Fruit fly (Drosophila melanogaster) whole organism, embryonic: ENCODE results near the gene CG11672.

Experiments
- Ada2b ChIP-seq: fragments of 200-800 bp; sonication (Bioruptor generic); IDR thresholded peaks from 2 replicates; pipeline ENCODE4 v1.3.6; 2022; ENCODE audit warnings: missing biosample characterization, missing genetic modification characterization
- Bteb2 ChIP-seq: fragments of 200-800 bp; sonication (Bioruptor generic); optimal IDR thresholded peaks from 2 replicates; lab custom pipeline; 2016; ENCODE audit warnings: missing biosample characterization, missing genetic modification characterization
- C15 ChIP-seq: fragments of 200-800 bp; sonication (Bioruptor generic); IDR thresholded peaks from 3 replicates; pipeline ENCODE4 v1.3.6; 2022; ENCODE audit warnings: missing biosample characterization, missing genetic modification characterization
- CG11093 ChIP-seq: fragments of 200-800 bp; sonication (Bioruptor generic); IDR thresholded peaks from 3 replicates; pipeline ENCODE4 v1.3.6; 2022; ENCODE audit warnings: missing biosample characterization, missing genetic modification characterization
- CG14710 ChIP-seq: fragments of 200-800 bp; sonication (Bioruptor generic); optimal IDR thresholded peaks from 3 replicates; lab custom pipeline; 2019; ENCODE audit warnings: missing biosample characterization, mild to moderate bottlenecking, missing genetic modification characterization, moderate library complexity
- CG18262 ChIP-seq: fragments of 200-800 bp; optimal IDR thresholded peaks from 3 replicates; lab custom pipeline; 2019; ENCODE audit warnings: missing biosample characterization, mild to moderate bottlenecking, missing genetic modification characterization, moderate library complexity
- CG1832 ChIP-seq: fragments of 200-800 bp; sonication (Bioruptor generic); optimal IDR thresholded peaks from 2 replicates; lab custom pipeline; 2017; ENCODE audit warnings: missing biosample characterization, mild to moderate bottlenecking, missing genetic modification characterization, inconsistent platforms
- CG18476 ChIP-seq: fragments of 200-800 bp; sonication (Bioruptor generic); optimal IDR thresholded peaks from 2 replicates; lab custom pipeline; 2016; ENCODE audit warnings: missing biosample characterization, mild to moderate bottlenecking, missing genetic modification characterization
- CG2889 ChIP-seq: fragments of 200-800 bp; sonication (Bioruptor generic); IDR thresholded peaks from 3 replicates; pipeline ENCODE4 v1.3.6; 2022; ENCODE audit warnings: missing biosample characterization, missing genetic modification characterization
- CG42726 ChIP-seq: fragments of 200-800 bp; sonication (Bioruptor generic); IDR thresholded peaks from 2 replicates; pipeline ENCODE4 v1.3.6; 2022; ENCODE audit warnings: missing biosample characterization, missing genetic modification characterization; ENCODE audit not compliant: partially characterized antibody
- CG4730 ChIP-seq: fragments of 200-800 bp; sonication (Bioruptor generic); IDR thresholded peaks from 2 replicates; pipeline ENCODE4 v1.3.6; 2022; ENCODE audit warnings: missing biosample characterization, missing genetic modification characterization
- CG4854 ChIP-seq: fragments of 200-800 bp; sonication (Bioruptor generic); optimal IDR thresholded peaks from 2 replicates; lab custom pipeline; 2016; ENCODE audit warnings: missing biosample characterization, missing genetic modification characterization, inconsistent platforms
- CG6683 ChIP-seq: fragments of 200-800 bp; sonication (Bioruptor generic); optimal IDR thresholded peaks from 2 replicates; lab custom pipeline; 2017; ENCODE audit warnings: missing biosample characterization, mild to moderate bottlenecking, missing genetic modification characterization, missing genetic modification reagents
- CG6765 ChIP-seq: fragments of 200-800 bp; sonication (Bioruptor generic); optimal IDR thresholded peaks from 3 replicates; lab custom pipeline; 2017; ENCODE audit warnings: missing biosample characterization, mild to moderate bottlenecking, missing genetic modification characterization
- CG6854 ChIP-seq: fragments of 200-800 bp; sonication (Bioruptor generic); optimal IDR thresholded peaks from 3 replicates; lab custom pipeline; 2017; ENCODE audit warnings: missing biosample characterization, mild to moderate bottlenecking, missing genetic modification characterization
- CG7357 ChIP-seq: fragments of 200-800 bp; sonication (Bioruptor generic); IDR thresholded peaks from 3 replicates; pipeline ENCODE4 v1.3.6; 2022; ENCODE audit warnings: missing biosample characterization, missing genetic modification characterization
- CG7839 ChIP-seq: fragments of 200-800 bp; sonication (Bioruptor generic); optimal IDR thresholded peaks from 3 replicates; lab custom pipeline; 2018; ENCODE audit warnings: missing biosample characterization, mild to moderate bottlenecking, missing genetic modification characterization, moderate library complexity
- CG8089 ChIP-seq: fragments of 200-800 bp; sonication (Bioruptor generic); optimal IDR thresholded peaks from 3 replicates; lab custom pipeline; 2016; ENCODE audit warnings: missing biosample characterization, missing genetic modification characterization
- CG8290 ChIP-seq, 3 experiments: fragments of 200-800 bp; sonication (Bioruptor generic); optimal IDR thresholded peaks; 2 replicates each; lab custom pipeline; 2016 to 2019; ENCODE audit warnings: missing biosample characterization in 3 of 3, missing genetic modification characterization in 3 of 3, mild to moderate bottlenecking in 2 of 3, moderate library complexity in 1 of 3
- CG9437 ChIP-seq: fragments of 200-800 bp; sonication (Bioruptor generic); optimal IDR thresholded peaks from 2 replicates; lab custom pipeline; 2018; ENCODE audit warnings: missing biosample characterization, mild to moderate bottlenecking, missing genetic modification characterization
- Camta ChIP-seq: fragments of 200-800 bp; sonication (Bioruptor generic); optimal IDR thresholded peaks from 2 replicates; lab custom pipeline; 2016; ENCODE audit warnings: missing biosample characterization, missing genetic modification characterization
- Dbx ChIP-seq: fragments of 200-800 bp; sonication (Bioruptor generic); IDR thresholded peaks from 3 replicates; pipeline ENCODE4 v1.3.6; 2022; ENCODE audit warnings: missing biosample characterization, missing genetic modification characterization
- Dek ChIP-seq: fragments of 200-800 bp; sonication (Bioruptor generic); optimal IDR thresholded peaks from 3 replicates; lab custom pipeline; 2019; ENCODE audit warnings: missing biosample characterization, mild to moderate bottlenecking, missing genetic modification characterization, moderate library complexity
- Dp ChIP-seq: fragments of 200-800 bp; sonication (Bioruptor generic); optimal IDR thresholded peaks from 2 replicates; lab custom pipeline; 2018; ENCODE audit warnings: missing biosample characterization, mild to moderate bottlenecking, missing genetic modification characterization, moderate library complexity
- E2f2 ChIP-seq: fragments of 200-800 bp; sonication (Bioruptor generic); IDR thresholded peaks from 2 replicates; pipeline ENCODE4 v1.3.6; 2022; ENCODE audit warnings: missing biosample characterization, missing genetic modification characterization
- HLH4C ChIP-seq: fragments of 200-800 bp; sonication (Bioruptor generic); IDR thresholded peaks from 3 replicates; pipeline ENCODE4 v1.3.6; 2022; ENCODE audit warnings: missing biosample characterization, missing genetic modification characterization; ENCODE audit not compliant: partially characterized antibody
- HmgZ ChIP-seq: fragments of 200-800 bp; sonication (Bioruptor generic); optimal IDR thresholded peaks from 2 replicates; lab custom pipeline; 2018; ENCODE audit warnings: missing biosample characterization, mild to moderate bottlenecking, missing genetic modification characterization
- Spps ChIP-seq: fragments of 200-800 bp; sonication (Bioruptor generic); optimal IDR thresholded peaks from 2 replicates; lab custom pipeline; 2018; ENCODE audit warnings: missing biosample characterization, mild to moderate bottlenecking, missing genetic modification characterization
- Vsx1 ChIP-seq: fragments of 200-800 bp; sonication (Bioruptor generic); optimal IDR thresholded peaks from 2 replicates; lab custom pipeline; 2017; ENCODE audit warnings: missing biosample characterization, mild to moderate bottlenecking, missing genetic modification characterization, missing genetic modification reagents
- amos ChIP-seq: fragments of 200-800 bp; sonication (Bioruptor generic); IDR thresholded peaks from 2 replicates; pipeline ENCODE4 v1.3.6; 2022; ENCODE audit warnings: missing biosample characterization, missing genetic modification characterization; ENCODE audit not compliant: partially characterized antibody
- bsh ChIP-seq, 2 experiments: fragments of 200-800 bp; sonication (Bioruptor generic); optimal IDR thresholded peaks; 2 replicates each; lab custom pipeline; 2017 to 2018; ENCODE audit warnings: mild to moderate bottlenecking in 2 of 2, missing biosample characterization in 2 of 2, missing genetic modification characterization in 2 of 2, moderate library complexity in 1 of 2
- cas ChIP-seq: fragments of 200-800 bp; sonication (Bioruptor generic); IDR thresholded peaks from 2 replicates; pipeline ENCODE4 v1.3.6; 2022; ENCODE audit warnings: missing biosample characterization, missing genetic modification characterization
- cg ChIP-seq: fragments of 200-800 bp; sonication (Bioruptor generic); optimal IDR thresholded peaks from 3 replicates; lab custom pipeline; 2019; ENCODE audit warnings: missing biosample characterization, mild to moderate bottlenecking, missing genetic modification characterization, moderate library complexity
- dati ChIP-seq: fragments of 200-800 bp; sonication (Bioruptor generic); IDR thresholded peaks from 2 replicates; pipeline ENCODE4 v1.3.6; 2022; ENCODE audit warnings: missing biosample characterization, missing genetic modification characterization
- dm ChIP-seq: fragments of 200-800 bp; sonication (Bioruptor generic); optimal IDR thresholded peaks from 3 replicates; lab custom pipeline; 2016; ENCODE audit warnings: missing biosample characterization, missing genetic modification characterization
- dysf ChIP-seq: fragments of 200-800 bp; sonication (Bioruptor generic); IDR thresholded peaks from 3 replicates; pipeline ENCODE4 v1.3.6; 2022; ENCODE audit warnings: missing biosample characterization, missing genetic modification characterization
- fd64A ChIP-seq: fragments of 200-800 bp; sonication (Bioruptor generic); optimal IDR thresholded peaks from 3 replicates; lab custom pipeline; 2018; ENCODE audit warnings: missing biosample characterization, mild to moderate bottlenecking, missing genetic modification characterization
- fu2 ChIP-seq: fragments of 200-800 bp; sonication (Bioruptor generic); optimal IDR thresholded peaks from 2 replicates; lab custom pipeline; 2016; ENCODE audit warnings: missing biosample characterization, missing genetic modification characterization
- grau ChIP-seq: fragments of 200-800 bp; optimal IDR thresholded peaks from 3 replicates; lab custom pipeline; 2019; ENCODE audit warnings: missing biosample characterization, mild to moderate bottlenecking, missing genetic modification characterization, moderate library complexity
- gsb-n ChIP-seq: fragments of 200-800 bp; sonication (Bioruptor generic); optimal IDR thresholded peaks from 3 replicates; lab custom pipeline; 2018; ENCODE audit warnings: missing biosample characterization, mild to moderate bottlenecking, missing genetic modification characterization
- her ChIP-seq: fragments of 200-800 bp; sonication (Bioruptor generic); optimal IDR thresholded peaks from 2 replicates; lab custom pipeline; 2016; ENCODE audit warnings: missing biosample characterization, missing genetic modification characterization
- stc ChIP-seq: fragments of 200-800 bp; sonication (Bioruptor generic); IDR thresholded peaks from 2 replicates; pipeline ENCODE4 v1.3.6; 2022; ENCODE audit warnings: missing biosample characterization, missing genetic modification characterization
- stwl ChIP-seq: fragments of 200-800 bp; sonication (Bioruptor generic); optimal IDR thresholded peaks from 3 replicates; lab custom pipeline; 2018; ENCODE audit warnings: missing biosample characterization, mild to moderate bottlenecking, missing genetic modification characterization, moderate library complexity
- tna ChIP-seq: fragments of 200-800 bp; sonication (Bioruptor generic); IDR thresholded peaks from 2 replicates; pipeline ENCODE4 v1.3.6; 2022; ENCODE audit warnings: missing biosample characterization, missing genetic modification characterization; ENCODE audit not compliant: partially characterized antibody
- toy ChIP-seq: fragments of 200-800 bp; sonication (Bioruptor generic); IDR thresholded peaks from 2 replicates; pipeline ENCODE4 v1.3.6; 2022; ENCODE audit warnings: missing biosample characterization, missing genetic modification characterization
- tx ChIP-seq: fragments of 200-800 bp; sonication (Bioruptor generic); optimal IDR thresholded peaks from 2 replicates; lab custom pipeline; 2016; ENCODE audit warnings: missing biosample characterization, missing genetic modification characterization
- vnd ChIP-seq: fragments of 200-800 bp; sonication (Bioruptor generic); IDR thresholded peaks from 3 replicates; pipeline ENCODE4 v1.3.6; 2022; ENCODE audit warnings: missing biosample characterization, missing genetic modification characterization; ENCODE audit not compliant: partially characterized antibody
- zf30C ChIP-seq: fragments of 200-800 bp; sonication (Bioruptor generic); optimal IDR thresholded peaks from 3 replicates; lab custom pipeline; 2018; ENCODE audit warnings: missing biosample characterization, mild to moderate bottlenecking, missing genetic modification characterization

Gene CG11672

DNA sequence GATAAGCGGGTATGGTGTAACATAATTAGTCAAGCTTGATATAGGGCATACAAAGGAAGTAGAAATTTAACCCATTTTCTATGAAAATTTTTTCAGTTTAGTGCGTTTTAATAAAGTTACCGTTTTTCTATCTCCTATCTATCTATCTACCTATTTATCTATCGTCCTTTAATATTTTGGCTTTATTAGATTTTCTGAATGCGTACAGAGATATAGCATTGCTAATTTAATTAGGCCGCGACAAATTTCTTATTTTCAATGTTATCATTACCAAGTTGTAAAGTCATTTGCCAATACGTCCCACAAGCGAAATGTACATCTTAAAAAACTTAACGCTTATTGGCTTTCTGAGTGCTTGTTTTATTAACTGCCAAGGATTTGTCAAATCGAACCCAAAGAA is 42.2 kb downstream of the CG11672 start, which contains the start of gene CG15864:
TSS of gene CG15864 (plus strand) at position 301 of the 400 bp plus-strand sequence.
- TF ChIP-seq Camta (GFP tag; lab: Kevin White, UChicago) (no peak), fu2 (no peak), Dbx (GFP tag; lab: Robert Waterston, UW) (no peak), Dek (tag; lab: Kevin White, UChicago) (no peak), cg (GFP tag; lab: Kevin White, UChicago) (no peak), cas (GFP tag; lab: Robert Waterston, UW) (no peak), tx (GFP tag; lab: Kevin White, UChicago) (no peak), CG6765 (no peak), fd64A (GFP tag; lab: Kevin White, UChicago) (no peak)
- TF ChIP-seq, all 482 proteins: peak for 0

DNA sequence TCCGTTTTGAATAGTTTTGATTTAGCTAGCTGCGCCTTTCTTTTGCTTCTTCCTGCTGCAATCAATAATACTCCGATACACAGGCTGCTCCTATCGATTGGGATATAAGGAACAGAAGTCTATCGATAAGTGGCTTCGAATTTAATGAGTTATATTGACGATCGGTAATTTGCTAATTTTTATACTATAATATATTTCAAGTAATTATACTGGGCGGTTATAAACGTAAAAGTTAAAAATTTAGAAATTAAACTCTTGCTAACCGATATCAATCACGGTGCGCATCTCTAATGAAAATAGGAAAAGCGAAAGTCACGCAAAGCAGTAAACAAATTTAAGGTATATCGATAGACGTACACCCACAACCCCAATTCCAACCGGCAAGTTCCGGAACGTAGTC is 46.7 kb downstream of the CG11672 start, which contains the start of the genes CG9636, CG18749 and CG33722:
TSS of gene CG9636 (minus strand) at position 73 of the 400 bp plus-strand sequence.
TSS of gene CG18749 (plus strand) at position 336 of the 400 bp plus-strand sequence.
TSS of gene CG33722 (plus strand) at position 336 of the 400 bp plus-strand sequence.
- peak; percentile 64 for TF ChIP-seq E2f2 (GFP tag; lab: Robert Waterston, UW)
- peak; percentile 87; the same call in 1 of the 2 replicates for TF ChIP-seq tna (GFP tag; lab: Robert Waterston, UW)
- TF ChIP-seq grau (tag; lab: Kevin White, UChicago) = peak; percentile 71
- peak; percentile 99 for TF ChIP-seq HLH4C (GFP tag; lab: Robert Waterston, UW)
- peak; percentile 44 for TF ChIP-seq CG6683
- peak; percentile 95 for TF ChIP-seq vnd (GFP tag; lab: Robert Waterston, UW)
- no peak for TF ChIP-seq toy
- peak; percentile 87 for TF ChIP-seq CG14710
- peak in 1 of 2 experiments; percentile 73 for TF ChIP-seq bsh (GFP tag; optimal IDR thresholded peaks at IDR 0.05; lab: Kevin White, UChicago)
- TF ChIP-seq zf30C (GFP tag; lab: Kevin White, UChicago) = no peak
- TF ChIP-seq CG9437 (GFP tag; lab: Kevin White, UChicago) = peak; percentile 76
- TF ChIP-seq CG8290 (GFP tag; optimal IDR thresholded peaks at IDR 0.05; lab: Kevin White, UChicago) = peak; percentile 77
- peak in 1 of 2 experiments; percentile 60 for TF ChIP-seq CG8290 (tag; optimal IDR thresholded peaks at IDR 0.05; lab: Kevin White, UChicago)
- peak; percentile 13 for TF ChIP-seq Bteb2
- peak; percentile 30 for TF ChIP-seq dm
- TF ChIP-seq Dp (GFP tag; lab: Kevin White, UChicago) = peak; percentile 48
- peak; percentile 88 for TF ChIP-seq amos (GFP tag; lab: Robert Waterston, UW)
- no peak for TF ChIP-seq CG8089 (GFP tag; lab: Kevin White, UChicago)
- TF ChIP-seq stc = 0 out of 2 replicates have a peak, but pooled peaks have one; percentile 46
- no peak for TF ChIP-seq CG2889 (GFP tag; lab: Robert Waterston, UW)
- TF ChIP-seq CG7357 (GFP tag; lab: Robert Waterston, UW) = peak; percentile 38; the same call in 1 of the 3 replicates
- peak; percentile 64 for TF ChIP-seq Spps (tag; lab: Kevin White, UChicago)
- peak; percentile 7 for TF ChIP-seq Vsx1
- no peak for TF ChIP-seq dati
- TF ChIP-seq dysf (GFP tag; lab: Robert Waterston, UW) = peak; percentile 53; the same call in 2 of the 3 replicates
- TF ChIP-seq CG18476 (GFP tag; lab: Kevin White, UChicago) = peak; percentile 55
- no peak for TF ChIP-seq CG1832 (GFP tag; lab: Kevin White, UChicago)
- TF ChIP-seq CG4730 (GFP tag; lab: Robert Waterston, UW) = peak; percentile 56; the same call in 1 of the 2 replicates
- peak; percentile 43 for TF ChIP-seq CG4854
- TF ChIP-seq CG42726 (GFP tag; lab: Robert Waterston, UW) = 0 out of 2 replicates have a peak, but pooled peaks have one; percentile 28
- no peak for TF ChIP-seq CG6854 (GFP tag; lab: Kevin White, UChicago)
- TF ChIP-seq stwl (tag; lab: Kevin White, UChicago) = peak; percentile 94
- peak; percentile 71 for TF ChIP-seq CG7839 (tag; lab: Kevin White, UChicago)
- peak; percentile 78 for TF ChIP-seq HmgZ (tag; lab: Kevin White, UChicago)
- peak; percentile 86 for TF ChIP-seq Ada2b (GFP tag; lab: Robert Waterston, UW)
- peak; percentile 67 for TF ChIP-seq gsb-n (tag; lab: Kevin White, UChicago)
- TF ChIP-seq CG18262 (tag; lab: Kevin White, UChicago) = peak; percentile 76
- TF ChIP-seq her (GFP tag; lab: Kevin White, UChicago) = no peak
- 0 out of 3 replicates have a peak, but pooled peaks have one; percentile 47 for TF ChIP-seq CG11093 (GFP tag; lab: Robert Waterston, UW)
- 0 out of 3 replicates have a peak, but pooled peaks have one; percentile 38 for TF ChIP-seq C15 (GFP tag; lab: Robert Waterston, UW)
